Fruit fly (Drosophila melanogaster) Kc167 (cell line): ENCODE results near the gene Adss.

ENCODE experiments used
- h ChIP-seq: fragments of >200 bp; optimal IDR thresholded peaks from 3 replicates; lab custom pipeline; 2018; ENCODE audit warnings: missing external identifiers
- psq ChIP-seq: fragments of >200 bp; optimal IDR thresholded peaks from 2 replicates; lab custom pipeline; 2017; ENCODE audit warnings: missing external identifiers

DNA sequence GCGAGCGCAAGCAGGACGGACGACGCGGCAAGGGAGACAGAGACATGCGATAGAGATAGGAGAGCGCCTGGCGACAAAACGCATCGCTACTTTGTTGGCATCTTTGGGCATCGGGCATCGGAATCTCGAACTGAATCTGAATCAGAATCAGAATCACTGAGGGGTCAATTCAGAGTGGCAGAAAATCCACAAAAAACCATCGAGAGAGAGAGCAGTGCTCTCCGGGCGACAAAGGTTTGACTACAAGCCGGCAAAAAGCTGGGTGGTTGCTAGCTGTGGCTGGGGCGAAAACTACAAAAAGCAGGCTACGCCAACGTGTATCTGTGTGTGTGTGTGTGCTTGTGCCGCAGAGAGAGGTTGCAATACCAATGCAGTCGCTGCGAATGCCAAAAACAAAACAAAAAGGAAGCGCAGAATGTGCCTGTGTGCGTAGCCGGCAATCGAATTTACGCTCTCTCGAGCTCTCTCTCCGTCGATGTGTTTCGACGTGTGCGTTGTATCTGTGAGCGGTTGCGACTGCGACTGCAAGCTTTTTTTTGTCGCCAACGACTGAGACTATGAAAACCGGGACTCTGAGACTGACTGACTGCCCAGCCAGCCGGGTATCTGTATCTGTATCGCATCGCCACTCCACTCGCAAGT is 52.0 kb downstream of the Adss start:
- no peak for TF ChIP-seq h (lab: Kevin White, UChicago)
- no peak for TF ChIP-seq psq (lab: Kevin White, UChicago)
